Fruit fly (Drosophila melanogaster) Kc167 (cell line): ENCODE data around the gene ZnT63C.

ENCODE experiments used
- Myc ChIP-seq: fragments of >200 bp; optimal IDR thresholded peaks from 2 replicates; lab custom pipeline; 2017; ENCODE audit warnings: missing external identifiers
- Sin3A ChIP-seq: fragments of >200 bp; optimal IDR thresholded peaks from 2 replicates; lab custom pipeline; 2018; ENCODE audit warnings: missing external identifiers
- h ChIP-seq: fragments of >200 bp; optimal IDR thresholded peaks from 3 replicates; lab custom pipeline; 2018; ENCODE audit warnings: missing external identifiers
- insv ChIP-seq: fragments of >200 bp; optimal IDR thresholded peaks from 3 replicates; lab custom pipeline; 2018; ENCODE audit warnings: missing external identifiers
- psq ChIP-seq: fragments of >200 bp; optimal IDR thresholded peaks from 2 replicates; lab custom pipeline; 2017; ENCODE audit warnings: missing external identifiers
- ttk ChIP-seq: sonication (Bioruptor generic); optimal IDR thresholded peaks from 2 replicates; lab custom pipeline; 2017; ENCODE audit warnings: missing external identifiers

ZnT63C gene

dm6 chr3L:3284900-3285299 is 18.6 kb upstream of the ZnT63C start:
- TF ChIP-seq ttk (lab: Kevin White, UChicago) (no peak), psq (no peak), h (no peak), Sin3A (lab: Kevin White, UChicago) (no peak), insv (lab: Kevin White, UChicago) (no peak), Myc (lab: Kevin White, UChicago) (no peak)

dm6 chr3L:3288414-3288813 is 15.1 kb upstream of the ZnT63C start:
- TF ChIP-seq Sin3A (lab: Kevin White, UChicago) (no peak), h (no peak), ttk (lab: Kevin White, UChicago) (no peak), psq (no peak), Myc (lab: Kevin White, UChicago) (no peak), insv (lab: Kevin White, UChicago) (no peak)

DNA sequence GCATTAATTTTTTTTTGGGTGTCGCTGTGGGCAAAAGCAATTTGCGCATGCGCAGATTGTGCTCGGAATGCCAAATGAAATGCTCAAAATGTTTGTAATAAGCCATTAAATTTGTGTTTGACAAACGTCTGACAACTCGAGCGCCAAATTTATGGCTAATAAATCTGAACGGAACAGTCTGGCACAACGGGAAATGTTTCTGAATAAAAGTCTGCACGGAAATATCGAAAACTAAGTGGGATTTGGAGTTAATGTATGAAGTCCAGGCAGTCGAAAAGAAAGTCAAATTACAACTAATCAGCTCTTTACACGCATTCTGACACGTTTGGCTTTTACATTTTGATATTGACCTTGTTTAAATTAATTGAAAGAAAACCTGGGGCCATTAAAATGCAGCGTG is 12.3 kb upstream of the ZnT63C start, which contains the start of gene CG12009:
TSS of gene CG12009 (plus strand) at position 301 of the 400 bp plus-strand sequence.
- TF ChIP-seq insv (lab: Kevin White, UChicago) = no peak
- TF ChIP-seq Myc (lab: Kevin White, UChicago) = no peak

DNA sequence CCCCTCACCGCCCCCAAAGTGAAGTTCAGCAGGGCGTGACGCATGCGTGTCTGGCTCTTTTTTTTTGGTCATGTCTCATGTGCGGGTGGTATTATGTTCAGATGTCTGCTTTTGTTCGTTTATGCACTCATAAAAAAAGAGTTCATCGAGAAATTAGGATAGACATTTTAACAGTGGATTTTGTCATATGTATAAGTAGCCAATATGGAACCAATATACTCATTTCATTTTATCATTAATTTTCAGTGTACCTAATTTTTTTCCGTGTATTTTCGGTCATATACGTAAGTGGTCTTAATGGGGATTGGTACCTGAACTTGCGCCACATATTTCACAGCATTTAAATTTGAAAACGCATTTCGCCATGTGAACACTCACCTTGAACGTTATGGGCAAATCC is 3.2 kb upstream of the ZnT63C start:
- TF ChIP-seq h (no peak), Sin3A (lab: Kevin White, UChicago) (no peak), insv (lab: Kevin White, UChicago) (no peak), psq (no peak), Myc (lab: Kevin White, UChicago) (no peak), ttk (lab: Kevin White, UChicago) (no peak)

DNA sequence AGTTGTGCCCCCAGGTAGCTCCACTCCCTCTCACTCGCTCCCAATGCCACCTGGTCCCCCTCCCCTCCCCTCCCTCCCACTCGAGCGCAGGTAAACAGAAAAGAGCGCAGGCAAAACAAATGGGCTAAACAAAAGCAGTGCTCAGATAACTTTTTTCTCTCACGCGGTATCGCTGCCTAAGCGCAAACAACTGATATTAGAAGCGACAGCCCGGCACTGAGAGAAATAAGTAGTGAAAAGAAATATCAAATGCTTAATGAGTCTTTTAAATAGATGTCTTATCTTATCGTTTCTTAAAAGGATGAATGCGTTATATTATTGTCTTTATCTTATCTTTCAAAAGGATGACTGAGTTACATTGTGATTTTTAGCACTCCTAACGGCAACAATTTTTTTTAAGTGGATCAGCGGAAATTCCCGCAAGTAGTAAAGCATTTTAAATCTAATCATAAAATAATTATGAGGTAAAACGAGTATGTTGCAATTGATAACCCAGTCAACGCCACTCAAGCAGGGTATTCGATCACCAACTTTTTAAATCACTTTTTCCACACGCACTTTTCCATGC is 2.3 kb upstream of the ZnT63C start:
- TF ChIP-seq Myc (lab: Kevin White, UChicago) (no peak), ttk (lab: Kevin White, UChicago) (no peak), psq (no peak), insv (lab: Kevin White, UChicago) (no peak), Sin3A (lab: Kevin White, UChicago) (no peak), h (no peak)

- no peak for TF ChIP-seq insv (lab: Kevin White, UChicago)
- no peak for TF ChIP-seq h
- TF ChIP-seq ttk (lab: Kevin White, UChicago) = no peak
- no peak for TF ChIP-seq psq
- TF ChIP-seq Sin3A (lab: Kevin White, UChicago) = no peak
- TF ChIP-seq Myc (lab: Kevin White, UChicago) = no peak
These were observed 401 bp upstream of the ZnT63C start, which contains the start of gene CG14968 for dm6 chr3L:3303087-3303526. CG14968 (minus strand) TSS chr3L:3303112.

DNA sequence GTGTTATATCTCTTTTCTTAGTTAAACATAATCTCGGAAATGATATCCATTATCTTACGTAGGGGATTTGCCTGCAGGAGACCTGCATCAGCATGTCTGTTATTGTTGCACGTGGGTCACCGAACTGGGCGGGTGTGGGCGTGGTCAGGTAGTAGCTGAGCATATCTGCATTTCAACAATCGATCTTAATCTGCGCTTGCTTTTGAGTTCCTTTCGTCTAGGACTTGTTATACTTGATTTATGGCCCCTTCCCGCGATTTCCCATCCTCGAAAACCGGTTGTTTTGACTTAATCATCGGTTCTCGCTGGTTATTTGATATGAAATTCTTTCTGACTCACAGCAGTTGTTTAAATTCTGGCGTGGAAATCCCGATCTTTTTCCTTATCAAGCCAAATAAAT is 1.2 kb downstream of the ZnT63C start:
- no peak for TF ChIP-seq Myc (lab: Kevin White, UChicago)
- TF ChIP-seq Sin3A (lab: Kevin White, UChicago) = no peak
- no peak for TF ChIP-seq psq
- no peak for TF ChIP-seq h
- TF ChIP-seq ttk (lab: Kevin White, UChicago) = no peak
- no peak for TF ChIP-seq insv (lab: Kevin White, UChicago)

dm6 chr3L:3305430-3305829 is 1.9 kb downstream of the ZnT63C start:
- TF ChIP-seq insv (lab: Kevin White, UChicago) (no peak), psq (no peak), Myc (lab: Kevin White, UChicago) (no peak), ttk (lab: Kevin White, UChicago) (no peak), Sin3A (lab: Kevin White, UChicago) (no peak)

- no peak for TF ChIP-seq h
- TF ChIP-seq Sin3A (lab: Kevin White, UChicago) = no peak
- TF ChIP-seq Myc (lab: Kevin White, UChicago) = no peak
- TF ChIP-seq insv (lab: Kevin White, UChicago) = no peak
- no peak for TF ChIP-seq psq
- no peak for TF ChIP-seq ttk (lab: Kevin White, UChicago)
These were observed 3.0 kb downstream of the ZnT63C start for dm6 chr3L:3306515-3306914.

- TF ChIP-seq psq (no peak), Sin3A (lab: Kevin White, UChicago) (no peak), ttk (lab: Kevin White, UChicago) (no peak), Myc (lab: Kevin White, UChicago) (no peak)
These were observed 4.1 kb downstream of the ZnT63C start for dm6 chr3L:3307593-3307992.

DNA sequence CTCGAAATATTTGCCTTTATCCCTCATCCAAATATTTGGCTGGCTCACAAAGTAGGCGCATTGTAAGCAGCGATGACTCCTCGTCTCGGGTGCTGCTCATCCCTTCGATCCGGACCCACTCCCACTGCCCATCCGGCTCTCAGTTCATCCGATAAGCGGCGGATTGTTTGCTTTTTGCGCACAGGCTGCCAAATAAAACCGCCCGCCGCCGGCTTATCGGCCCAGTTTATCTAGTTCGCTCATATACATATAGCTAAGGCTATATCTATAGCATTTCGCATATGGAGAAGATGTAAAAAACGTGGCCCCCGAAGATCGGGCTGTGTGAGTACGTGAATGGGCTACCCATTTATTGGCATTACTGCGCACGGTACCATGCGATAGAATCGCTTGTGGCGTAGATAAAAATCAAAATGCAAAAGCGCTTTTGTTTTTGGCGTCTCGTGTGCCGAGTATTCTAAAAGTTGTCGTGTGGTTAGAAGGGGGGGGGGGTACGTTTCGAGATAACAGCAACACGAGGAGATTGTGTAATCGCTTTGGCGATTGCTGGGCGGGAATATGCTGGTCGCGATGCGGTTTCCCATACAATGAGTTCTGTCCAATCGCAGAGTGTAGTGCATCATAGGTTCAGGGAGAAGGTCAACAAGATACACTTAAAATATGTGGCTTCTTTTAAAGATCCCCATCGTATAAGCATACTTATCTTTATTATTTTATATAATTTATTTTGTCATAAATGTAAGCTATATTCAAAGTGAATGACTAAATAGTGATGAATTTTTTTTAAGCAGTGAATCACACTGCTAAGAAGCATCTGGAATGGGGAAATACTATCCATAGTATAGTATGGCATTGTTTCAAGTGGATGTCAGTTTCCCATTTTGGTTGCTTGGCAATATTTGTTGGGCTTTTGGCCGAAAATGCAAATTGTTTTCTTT is 5.4 kb downstream of the ZnT63C start:
- TF ChIP-seq Sin3A (lab: Kevin White, UChicago) = no peak
- no peak for TF ChIP-seq psq
- TF ChIP-seq ttk (lab: Kevin White, UChicago) = no peak
- TF ChIP-seq insv (lab: Kevin White, UChicago) = no peak
- TF ChIP-seq Myc (lab: Kevin White, UChicago) = no peak
- no peak for TF ChIP-seq h

- TF ChIP-seq h = no peak
- no peak for TF ChIP-seq ttk (lab: Kevin White, UChicago)
- no peak for TF ChIP-seq insv (lab: Kevin White, UChicago)
- no peak for TF ChIP-seq psq
- TF ChIP-seq Myc (lab: Kevin White, UChicago) = no peak
- no peak for TF ChIP-seq Sin3A (lab: Kevin White, UChicago)
These were observed 10.5 kb downstream of the ZnT63C start, which contains the start of gene Drsl2 for dm6 chr3L:3314049-3314448. Drsl2 (plus strand) TSS chr3L:3314349.
